Worm (Caenorhabditis elegans) whole organism, L4 larva: Measurements from ENCODE around the gene F54D1.6.

ENCODE experiments used
- F37D6.2 ChIP-seq: sonication (generic microtip); optimal IDR thresholded peaks from 2 replicates; lab custom pipeline; 2016; ENCODE audit warnings: mild to moderate bottlenecking, missing genetic modification characterization, missing compliant biosample characterization
- Y5F2A.4 ChIP-seq: fragments of 200-800 bp; sonication (Bioruptor generic); optimal IDR thresholded peaks from 2 replicates; lab custom pipeline; 2018; ENCODE audit warnings: mild to moderate bottlenecking, missing genetic modification characterization, missing compliant biosample characterization
- ZK337.2 ChIP-seq: fragments of 200-800 bp; sonication (Bioruptor generic); IDR thresholded peaks from 2 replicates; pipeline ENCODE4 v1.3.6; 2022; ENCODE audit warnings: missing genetic modification reagents, missing genetic modification characterization, missing compliant biosample characterization
- aha-1 ChIP-seq: fragments of 150-350 bp; peaks from one replicate; lab custom pipeline; 2014; ENCODE audit warnings: missing biosample characterization, missing genetic modification characterization
- aly-2 ChIP-seq: sonication (generic microtip); optimal IDR thresholded peaks from 2 replicates; lab custom pipeline; 2018; ENCODE audit warnings: missing biosample characterization, missing genetic modification characterization
- ama-1 ChIP-seq: fragments of 150-350 bp; optimal IDR thresholded peaks from 2 replicates; lab custom pipeline; 2014; ENCODE audit warnings: inconsistent platforms, mixed read lengths
- arid-1 ChIP-seq: fragments of 200-800 bp; sonication (Bioruptor generic); conservative IDR thresholded peaks from 2 replicates; pipeline ENCODE4 v1.3.6; 2022; ENCODE audit warnings: missing genetic modification reagents, missing genetic modification characterization, missing compliant biosample characterization
- attf-4 ChIP-seq: sonication (generic microtip); optimal IDR thresholded peaks from 3 replicates; lab custom pipeline; 2017; ENCODE audit warnings: missing biosample characterization, missing genetic modification characterization
- ceh-44 ChIP-seq: fragments of 200-800 bp; sonication (Bioruptor generic); IDR thresholded peaks from 2 replicates; pipeline ENCODE4 v1.3.6; 2022; ENCODE audit warnings: missing genetic modification reagents, missing genetic modification characterization, missing compliant biosample characterization
- daf-16 ChIP-seq, 3 experiments: sonication (generic microtip); optimal IDR thresholded peaks; 2 replicates each; lab custom pipeline; 2016 to 2017; ENCODE audit warnings: missing genetic modification characterization in 3 of 3, missing genetic modification reagents in 3 of 3, mild to moderate bottlenecking in 2 of 3, missing compliant biosample characterization in 2 of 3, missing biosample characterization in 1 of 3, moderate library complexity in 1 of 3
- dmd-6 ChIP-seq: fragments of 200-800 bp; sonication (Bioruptor generic); IDR thresholded peaks from 2 replicates; pipeline ENCODE4 v1.3.6; 2022; ENCODE audit warnings: missing genetic modification reagents, missing genetic modification characterization, missing compliant biosample characterization
- duxl-1 ChIP-seq: sonication (generic microtip); optimal IDR thresholded peaks from 2 replicates; lab custom pipeline; 2016; ENCODE audit warnings: mild to moderate bottlenecking, missing genetic modification characterization, moderate library complexity, missing compliant biosample characterization; ENCODE audit not compliant: poor library complexity
- dve-1 ChIP-seq: sonication (generic microtip); optimal IDR thresholded peaks from 2 replicates; lab custom pipeline; 2017; ENCODE audit warnings: antibody characterized with exemption, mild to moderate bottlenecking, missing genetic modification characterization, missing compliant biosample characterization; ENCODE audit not compliant: insufficient read depth
- egl-27 ChIP-seq: sonication (generic microtip); optimal IDR thresholded peaks from 3 replicates; lab custom pipeline; 2017; ENCODE audit warnings: missing biosample characterization, missing genetic modification reagents, missing genetic modification characterization
- egl-43 ChIP-seq: fragments of 200-800 bp; sonication (Bioruptor generic); IDR thresholded peaks from 2 replicates; pipeline ENCODE4 v1.3.6; 2022; ENCODE audit warnings: missing genetic modification reagents, missing genetic modification characterization, missing compliant biosample characterization
- hlh-11 ChIP-seq: fragments of 200-800 bp; sonication (Bioruptor generic); optimal IDR thresholded peaks from 2 replicates; lab custom pipeline; 2018; ENCODE audit warnings: mild to moderate bottlenecking, missing genetic modification characterization, missing compliant biosample characterization
- hlh-30 ChIP-seq: sonication (generic microtip); optimal IDR thresholded peaks from 2 replicates; lab custom pipeline; 2017; ENCODE audit warnings: antibody characterized with exemption, mild to moderate bottlenecking, missing genetic modification characterization, missing compliant biosample characterization; ENCODE audit not compliant: insufficient read depth
- hmg-1.1 ChIP-seq: fragments of 200-800 bp; sonication (Bioruptor generic); IDR thresholded peaks from 2 replicates; pipeline ENCODE4 v1.3.6; 2022; ENCODE audit warnings: missing genetic modification reagents, missing genetic modification characterization, missing compliant biosample characterization
- lim-7 ChIP-seq: fragments of 200-800 bp; sonication (Bioruptor generic); IDR thresholded peaks from 2 replicates; pipeline ENCODE4 v1.3.6; 2022; ENCODE audit warnings: missing genetic modification characterization, missing compliant biosample characterization
- lin-1 ChIP-seq: fragments of 200-800 bp; sonication (Bioruptor generic); IDR thresholded peaks from 2 replicates; pipeline ENCODE4 v1.3.6; 2022; ENCODE audit warnings: missing genetic modification reagents, missing genetic modification characterization, missing compliant biosample characterization
- lin-13 ChIP-seq: fragments of 150-350 bp; optimal IDR thresholded peaks from 2 replicates; lab custom pipeline; 2014; ENCODE audit warnings: missing biosample characterization, missing genetic modification reagents, missing genetic modification characterization
- lin-15B ChIP-seq: fragments of 150-350 bp; sonication (generic microtip); optimal IDR thresholded peaks from 3 replicates; lab custom pipeline; 2014; ENCODE audit warnings: missing biosample characterization, missing genetic modification characterization
- mdl-1 ChIP-seq, 2 experiments: fragments of 150-350 bp in 1 of 2; sonication (generic microtip) in 1 of 2; optimal IDR thresholded peaks; 2 replicates each; lab custom pipeline; 2014 to 2017; ENCODE audit warnings: missing biosample characterization in 2 of 2, missing genetic modification characterization in 2 of 2
- mes-2 ChIP-seq: sonication (generic microtip); optimal IDR thresholded peaks from 2 replicates; lab custom pipeline; 2016; ENCODE audit warnings: missing genotype, mild to moderate bottlenecking, missing genetic modification characterization, missing compliant biosample characterization; ENCODE audit not compliant: poor library complexity, severe bottlenecking
- mxl-2 ChIP-seq: fragments of 200-800 bp; sonication (Bioruptor generic); conservative IDR thresholded peaks from 2 replicates; pipeline ENCODE4 v1.3.6; 2022; ENCODE audit warnings: missing genetic modification reagents, missing genetic modification characterization, missing compliant biosample characterization
- mxl-3 ChIP-seq: fragments of 200-800 bp; sonication (Bioruptor generic); optimal IDR thresholded peaks from 2 replicates; lab custom pipeline; 2018; ENCODE audit warnings: mild to moderate bottlenecking, missing genetic modification characterization, missing compliant biosample characterization
- nhr-10 ChIP-seq: fragments of 150-350 bp; optimal IDR thresholded peaks from 2 replicates; lab custom pipeline; 2014; ENCODE audit warnings: missing biosample characterization, missing genetic modification characterization
- nhr-11 ChIP-seq: fragments of 150-350 bp; optimal IDR thresholded peaks from 2 replicates; lab custom pipeline; 2014; ENCODE audit warnings: missing biosample characterization, missing genetic modification characterization
- nhr-237 ChIP-seq: sonication (generic microtip); optimal IDR thresholded peaks from 2 replicates; lab custom pipeline; 2017; ENCODE audit warnings: missing biosample characterization, missing genetic modification characterization
- nhr-28 ChIP-seq: fragments of 150-350 bp; optimal IDR thresholded peaks from 2 replicates; lab custom pipeline; 2014; ENCODE audit warnings: missing biosample characterization, missing genetic modification characterization
- nhr-41 ChIP-seq: fragments of 200-800 bp; sonication (Bioruptor generic); IDR thresholded peaks from 2 replicates; pipeline ENCODE4 v1.3.6; 2022; ENCODE audit warnings: missing genetic modification reagents, missing genetic modification characterization, missing compliant biosample characterization
- nhr-6 ChIP-seq: fragments of 150-350 bp; optimal IDR thresholded peaks from 2 replicates; lab custom pipeline; 2014; ENCODE audit warnings: missing biosample characterization, missing genetic modification characterization
- nhr-77 ChIP-seq: fragments of 150-350 bp; optimal IDR thresholded peaks from 2 replicates; lab custom pipeline; 2014; ENCODE audit warnings: missing biosample characterization, missing genetic modification characterization
- php-3 ChIP-seq: fragments of 200-800 bp; sonication (Bioruptor generic); IDR thresholded peaks from 2 replicates; pipeline ENCODE4 v1.3.6; 2022; ENCODE audit warnings: missing genetic modification reagents, missing genetic modification characterization, missing compliant biosample characterization
- pqm-1 ChIP-seq: sonication (generic microtip); optimal IDR thresholded peaks from 2 replicates; lab custom pipeline; 2017; ENCODE audit warnings: missing biosample characterization, missing genetic modification characterization
- saeg-2 ChIP-seq: fragments of 200-800 bp; sonication (Bioruptor generic); IDR thresholded peaks from 2 replicates; pipeline ENCODE4 v1.3.6; 2022; ENCODE audit warnings: missing genetic modification reagents, missing genetic modification characterization, missing compliant biosample characterization
- sdz-12 ChIP-seq: fragments of 200-800 bp; sonication (Bioruptor generic); optimal IDR thresholded peaks from 2 replicates; lab custom pipeline; 2018; ENCODE audit warnings: mild to moderate bottlenecking, missing genetic modification characterization, missing compliant biosample characterization
- set-16 ChIP-seq: fragments of 200-800 bp; sonication (Bioruptor generic); IDR thresholded peaks from 2 replicates; pipeline ENCODE4 v1.3.6; 2022; ENCODE audit warnings: missing genetic modification reagents, missing genetic modification characterization, missing compliant biosample characterization
- snpc-1.2 ChIP-seq: fragments of 200-800 bp; sonication (Bioruptor generic); IDR thresholded peaks from 2 replicates; pipeline ENCODE4 v1.3.6; 2022; ENCODE audit warnings: missing genetic modification reagents, missing genetic modification characterization, missing compliant biosample characterization
- tra-1 ChIP-seq: fragments of 200-800 bp; sonication (Bioruptor generic); IDR thresholded peaks from 2 replicates; pipeline ENCODE4 v1.3.6; 2022; ENCODE audit warnings: missing genetic modification reagents, missing genetic modification characterization, missing compliant biosample characterization
- unc-62 ChIP-seq, 3 experiments: fragments of 150-350 bp in 1 of 3; sonication (generic microtip); optimal IDR thresholded peaks in 2 of 3; peaks in 1 of 3; 1 replicate in 1 of 3; 2 replicates in 2 of 3; lab custom pipeline; 2014 to 2017; ENCODE audit warnings: missing biosample characterization in 3 of 3, missing genetic modification characterization in 3 of 3, missing genetic modification reagents in 3 of 3, missing genotype in 1 of 3
- zag-1 ChIP-seq: fragments of 150-350 bp; optimal IDR thresholded peaks from 2 replicates; lab custom pipeline; 2014; ENCODE audit warnings: missing biosample characterization, missing genetic modification characterization
- zip-2 ChIP-seq: fragments of 150-350 bp; optimal IDR thresholded peaks from 2 replicates; lab custom pipeline; 2014; ENCODE audit warnings: missing biosample characterization, missing genetic modification characterization
- ztf-11 ChIP-seq: fragments of 150-350 bp; optimal IDR thresholded peaks from 2 replicates; lab custom pipeline; 2014; ENCODE audit warnings: missing biosample characterization, missing genetic modification characterization

The F54D1.6 gene

DNA sequence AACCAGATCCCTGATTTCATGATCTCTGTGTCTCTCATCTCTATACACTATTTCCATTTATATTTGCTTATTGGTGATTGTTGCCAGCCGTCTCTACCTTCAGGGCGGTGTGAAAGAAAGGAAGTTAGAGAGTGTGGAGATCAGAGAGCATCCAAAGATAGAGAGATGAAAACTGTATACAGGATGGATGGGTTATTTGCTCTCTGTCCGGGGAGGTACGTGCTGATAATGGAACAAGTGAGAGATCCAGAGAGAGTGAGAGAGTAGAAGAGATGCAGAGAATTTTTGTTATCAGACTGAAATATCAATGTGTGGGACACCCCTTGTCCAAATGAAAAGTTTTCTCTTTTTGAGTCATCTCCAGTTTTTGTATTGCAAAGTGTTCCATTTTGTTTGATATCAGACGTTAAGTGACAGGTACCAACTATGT is 3.5 kb upstream of the F54D1.6 start (continued):
- TF ChIP-seq mes-2 (tag; lab: Kevin White, UChicago) (peak; percentile 36), nhr-28 (tag; lab: Kevin White, UChicago) (peak; percentile 70), sdz-12 (GFP tag; lab: Kevin White, UChicago) (no peak), lin-1 (peak; percentile 92), nhr-41 (GFP tag; lab: Robert Waterston, UW) (0 out of 2 replicates have a peak, but pooled peaks have one; percentile 23), lin-13 (GFP tag; lab: Kevin White, UChicago) (peak; percentile 14), tra-1 (GFP tag; lab: Robert Waterston, UW) (peak; percentile 85), nhr-10 (tag; lab: Kevin White, UChicago) (peak; percentile 39), nhr-6 (tag; lab: Kevin White, UChicago) (peak; percentile 83), aha-1 (tag; lab: Kevin White, UChicago) (peak; percentile 71), ceh-44 (no peak), unc-62 (GFP tag; optimal IDR thresholded peaks at IDR 0.05 in 1 of 2; lab: Kevin White, UChicago) (peak in 1 of 2 experiments; percentile 27), unc-62 (tag; optimal IDR thresholded peaks at IDR 0.05; lab: Kevin White, UChicago) (no peak), mdl-1 (tag; optimal IDR thresholded peaks at IDR 0.05; lab: Kevin White, UChicago) (peak in 1 of 2 experiments; percentile 58), zag-1 (no peak), php-3 (peak; percentile 81), nhr-77 (peak; percentile 72), ama-1 (lab: Kevin White, UChicago) (no peak), dmd-6 (peak; percentile 89), hlh-30 (tag; lab: Kevin White, UChicago) (peak; percentile 28), lin-15B (tag; lab: Kevin White, UChicago) (no peak), saeg-2 (GFP tag; lab: Robert Waterston, UW) (0 out of 2 replicates have a peak, but pooled peaks have one; percentile 29), mxl-2 (GFP tag; lab: Robert Waterston, UW) (0 out of 2 replicates have a peak, but pooled peaks have one; percentile 3), hlh-11 (tag; lab: Kevin White, UChicago) (peak; percentile 94)

DNA sequence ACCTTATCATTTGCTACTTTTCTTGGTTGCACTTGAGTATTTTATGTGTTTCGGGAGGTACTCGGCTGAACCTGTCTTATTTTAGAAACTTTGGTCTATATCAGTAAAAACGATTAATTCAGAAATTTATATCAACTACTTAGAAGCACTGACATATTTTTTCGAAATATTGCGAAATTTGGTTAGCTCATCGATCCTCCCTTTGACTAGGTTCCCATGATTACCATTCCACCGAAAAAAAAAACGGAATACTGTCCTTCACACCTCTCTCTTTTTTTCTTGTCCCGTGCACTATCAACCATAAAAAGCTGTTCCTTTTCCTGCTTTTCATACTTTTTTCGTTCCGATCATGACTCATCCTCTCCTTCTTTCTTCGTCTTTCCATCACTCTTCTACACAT is 2.4 kb upstream of the F54D1.6 start:
- TF ChIP-seq egl-27 (tag; lab: Kevin White, UChicago) (no peak), snpc-1.2 (GFP tag; lab: Robert Waterston, UW) (no peak), zip-2 (tag; lab: Kevin White, UChicago) (no peak), unc-62 (GFP tag; optimal IDR thresholded peaks at IDR 0.05 in 1 of 2; lab: Kevin White, UChicago) (peak in 1 of 2 experiments; percentile 54), unc-62 (tag; optimal IDR thresholded peaks at IDR 0.05; lab: Kevin White, UChicago) (no peak), set-16 (GFP tag; lab: Robert Waterston, UW) (no peak), dve-1 (peak; percentile 47)

- TF ChIP-seq daf-16 (GFP tag; optimal IDR thresholded peaks at IDR 0.05; lab: Kevin White, UChicago): no peak
- peak; percentile 59 for TF ChIP-seq daf-16 (tag; optimal IDR thresholded peaks at IDR 0.05; lab: Kevin White, UChicago)
- TF ChIP-seq dve-1: peak; percentile 49
- TF ChIP-seq mxl-3 (GFP tag; lab: Kevin White, UChicago): no peak
- TF ChIP-seq nhr-41 (GFP tag; lab: Robert Waterston, UW): no peak
- TF ChIP-seq egl-43 (GFP tag; lab: Robert Waterston, UW): no peak
Observed at ce11 chrIV:11286112-11286511, 1.5 kb upstream of the F54D1.6 start.

- TF ChIP-seq nhr-237: no peak
- TF ChIP-seq nhr-11 (tag; lab: Kevin White, UChicago): no peak
- no peak for TF ChIP-seq mdl-1 (tag; optimal IDR thresholded peaks at IDR 0.05; lab: Kevin White, UChicago)
- no peak for TF ChIP-seq lim-7
- TF ChIP-seq lin-13 (GFP tag; lab: Kevin White, UChicago): no peak
- TF ChIP-seq attf-4 (tag; lab: Kevin White, UChicago): no peak
- no peak for TF ChIP-seq aly-2 (tag; lab: Kevin White, UChicago)
- no peak for TF ChIP-seq sdz-12 (GFP tag; lab: Kevin White, UChicago)
- no peak for TF ChIP-seq arid-1 (GFP tag; lab: Robert Waterston, UW)
- no peak for TF ChIP-seq Y5F2A.4 (GFP tag; lab: Kevin White, UChicago)
- TF ChIP-seq ztf-11 (tag; lab: Kevin White, UChicago): no peak
- peak; percentile 33 for TF ChIP-seq hlh-30 (tag; lab: Kevin White, UChicago)
- TF ChIP-seq F37D6.2 (tag; lab: Kevin White, UChicago): no peak
- peak; percentile 36 for TF ChIP-seq mxl-3 (GFP tag; lab: Kevin White, UChicago)
- TF ChIP-seq ZK337.2 (GFP tag; lab: Robert Waterston, UW): no peak
- TF ChIP-seq dve-1: peak; percentile 90
- peak; percentile 84 for TF ChIP-seq nhr-77
- TF ChIP-seq pqm-1: peak; percentile 99
- no peak for TF ChIP-seq duxl-1 (tag; lab: Kevin White, UChicago)
- TF ChIP-seq hmg-1.1 (GFP tag; lab: Robert Waterston, UW): no peak
Observed at ce11 chrIV:11288965-11289364, 1.4 kb downstream of the F54D1.6 start.
